Fruit fly (Drosophila melanogaster): Measurements from ENCODE around the gene Mur89F.

The Mur89F gene

dm6 chr3R:17178140-17178539 lies 23.8 kb downstream of the Mur89F start:
- TF ChIP-seq Sp1 (GFP tag; optimal IDR thresholded peaks at IDR 0.05) (no peak), tai (GFP tag; optimal IDR thresholded peaks at IDR 0.05) (no peak), Mio (GFP tag; optimal IDR thresholded peaks at IDR 0.05) (no peak), br (GFP tag; optimal IDR thresholded peaks at IDR 0.05) (no peak), rgr (GFP tag; optimal IDR thresholded peaks at IDR 0.05) (no peak), CG32264 (GFP tag; optimal IDR thresholded peaks at IDR 0.05) (no peak), N (GFP tag; optimal IDR thresholded peaks at IDR 0.05) (no peak), CrebA (GFP tag; optimal IDR thresholded peaks at IDR 0.05; ENCODE audit: borderline replicate concordance) (no peak), Dif (GFP tag; optimal IDR thresholded peaks at IDR 0.05; ENCODE audit: partially characterized antibody) (no peak), HLH106 (tag; optimal IDR thresholded peaks at IDR 0.05) (no peak), jim (GFP tag; optimal IDR thresholded peaks at IDR 0.05) (no peak)

dm6 chr3R:17151376-17152026 lies 50.4 kb downstream of the Mur89F start, which contains the start of gene CG5292:
Gene CG5292, plus strand, starts transcription at chr3R:17151861.
- TF ChIP-seq Mio (GFP tag; optimal IDR thresholded peaks at IDR 0.05) = no peak
- TF ChIP-seq Vsx2 (GFP tag; optimal IDR thresholded peaks at IDR 0.05; ENCODE audit: partially characterized antibody) = no peak
- TF ChIP-seq Sp1 (GFP tag; optimal IDR thresholded peaks at IDR 0.05) = peak; percentile 61
- TF ChIP-seq psq (GFP tag; optimal IDR thresholded peaks at IDR 0.05) = peak; percentile 34
- TF ChIP-seq Dif (GFP tag; optimal IDR thresholded peaks at IDR 0.05; ENCODE audit: partially characterized antibody) = no peak
- TF ChIP-seq HLH106 (tag; optimal IDR thresholded peaks at IDR 0.05) = peak; percentile 57
- TF ChIP-seq jim (GFP tag; optimal IDR thresholded peaks at IDR 0.05) = no peak
- TF ChIP-seq CG9705 (GFP tag; optimal IDR thresholded peaks at IDR 0.05) = no peak
- peak; percentile 55 for TF ChIP-seq br (GFP tag; optimal IDR thresholded peaks at IDR 0.05)
- TF ChIP-seq h (GFP tag; optimal IDR thresholded peaks at IDR 0.05) = peak; percentile 72
- no peak for TF ChIP-seq Dfd (GFP tag; optimal IDR thresholded peaks at IDR 0.05)
- peak; percentile 54 for TF ChIP-seq OdsH (GFP tag; optimal IDR thresholded peaks at IDR 0.05)
- peak; percentile 79 for TF ChIP-seq rgr (GFP tag; optimal IDR thresholded peaks at IDR 0.05)
- peak; percentile 50 for TF ChIP-seq woc (GFP tag; optimal IDR thresholded peaks at IDR 0.05)
- TF ChIP-seq foxo (GFP tag; optimal IDR thresholded peaks at IDR 0.05) = peak in 1 of 2 experiments; percentile 72
- TF ChIP-seq CG32264 (GFP tag; optimal IDR thresholded peaks at IDR 0.05) = no peak
- no peak for TF ChIP-seq Rel (GFP tag; optimal IDR thresholded peaks at IDR 0.05)
- peak; percentile 96 for TF ChIP-seq Rel (tag; optimal IDR thresholded peaks at IDR 0.05)
- TF ChIP-seq sv (GFP tag; optimal IDR thresholded peaks at IDR 0.05) = peak; percentile 67
- peak; percentile 26 for TF ChIP-seq Jra (GFP tag; optimal IDR thresholded peaks at IDR 0.05)
- no peak for TF ChIP-seq pan (optimal IDR thresholded peaks at IDR 0.05)
- peak; percentile 56 for TF ChIP-seq fru (GFP tag; optimal IDR thresholded peaks at IDR 0.05)
- no peak for TF ChIP-seq tai (GFP tag; optimal IDR thresholded peaks at IDR 0.05)
- TF ChIP-seq Myc (optimal IDR thresholded peaks at IDR 0.05) = peak; percentile 34
- TF ChIP-seq Hr83 (GFP tag; optimal IDR thresholded peaks at IDR 0.05; ENCODE audit: poor library complexity, severe bottlenecking) = peak; percentile 76
- TF ChIP-seq ey (GFP tag; optimal IDR thresholded peaks at IDR 0.05) = peak; percentile 53

- TF ChIP-seq Hr83 (GFP tag; optimal IDR thresholded peaks at IDR 0.05; ENCODE audit: poor library complexity, severe bottlenecking) (no peak), jim (GFP tag; optimal IDR thresholded peaks at IDR 0.05) (no peak), Hnf4 (GFP tag; optimal IDR thresholded peaks at IDR 0.05) (no peak), Mio (GFP tag; optimal IDR thresholded peaks at IDR 0.05) (no peak), brk (GFP tag; optimal IDR thresholded peaks at IDR 0.05) (no peak), fru (GFP tag; optimal IDR thresholded peaks at IDR 0.05) (no peak), dsf (GFP tag; optimal IDR thresholded peaks at IDR 0.05; ENCODE audit: borderline replicate concordance) (no peak), Hr78 (GFP tag; optimal IDR thresholded peaks at IDR 0.05) (no peak), rgr (GFP tag; optimal IDR thresholded peaks at IDR 0.05) (no peak), dmrt93B (GFP tag; optimal IDR thresholded peaks at IDR 0.05) (no peak), Jra (GFP tag; optimal IDR thresholded peaks at IDR 0.05) (no peak), Abd-B (GFP tag; optimal IDR thresholded peaks at IDR 0.05) (no peak), HLH106 (tag; optimal IDR thresholded peaks at IDR 0.05) (no peak)
These were observed 51.6 kb downstream of the Mur89F start, which contains the start of gene Smug for dm6 chr3R:17150287-17150686. Gene Smug, plus strand, starts transcription at chr3R:17150587.
